Worm (Caenorhabditis elegans): ENCODE results near the gene C34F6.11.

C34F6.11 gene

DNA sequence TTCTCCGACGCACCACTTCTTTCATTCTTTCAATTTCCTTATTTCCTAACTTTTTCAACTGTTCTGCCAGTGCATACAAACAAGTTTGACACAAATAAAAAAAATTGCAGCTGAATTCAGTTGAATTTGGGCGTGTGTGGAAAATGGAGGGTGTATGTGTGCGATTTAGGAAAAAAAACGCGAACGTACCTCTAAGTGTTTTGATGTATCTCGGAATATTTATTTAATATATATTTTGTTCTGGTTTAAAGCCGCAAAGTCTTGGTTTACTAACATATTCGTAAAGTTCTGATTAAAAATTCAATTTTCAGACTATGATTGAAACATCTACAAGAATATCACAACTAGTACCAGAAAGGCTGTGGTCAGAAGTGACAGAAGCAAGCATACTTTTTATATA lies 18.2 kb downstream of the C34F6.11 start, which contains the start of gene gnrr-7:
TSS of gene gnrr-7 (plus strand) at position 301 of the 400 bp plus-strand sequence.
- TF ChIP-seq ceh-43 (GFP tag; optimal IDR thresholded peaks at IDR 0.05) (no peak), flh-1 (GFP tag; optimal IDR thresholded peaks at IDR 0.05) (no peak), nhr-2 (tag; optimal IDR thresholded peaks at IDR 0.05) (no peak), ceh-83 (GFP tag; optimal IDR thresholded peaks at IDR 0.05) (no peak), nhr-237 (tag; optimal IDR thresholded peaks at IDR 0.05) (no peak), ces-1 (GFP tag; optimal IDR thresholded peaks at IDR 0.05) (no peak), lin-13 (tag; optimal IDR thresholded peaks at IDR 0.05) (no peak), blmp-1 (tag; optimal IDR thresholded peaks at IDR 0.05) (no peak), zip-8 (tag; optimal IDR thresholded peaks at IDR 0.05) (no peak), pha-4 (tag; optimal IDR thresholded peaks at IDR 0.05) (no peak), snpc-4 (tag; optimal IDR thresholded peaks at IDR 0.05) (no peak), tbx-8 (GFP tag; optimal IDR thresholded peaks at IDR 0.05) (no peak), sem-2 (GFP tag; optimal IDR thresholded peaks at IDR 0.05) (no peak), ztf-11 (tag; optimal IDR thresholded peaks at IDR 0.05) (no peak), nhr-12 (tag; optimal IDR thresholded peaks at IDR 0.05) (no peak)

DNA sequence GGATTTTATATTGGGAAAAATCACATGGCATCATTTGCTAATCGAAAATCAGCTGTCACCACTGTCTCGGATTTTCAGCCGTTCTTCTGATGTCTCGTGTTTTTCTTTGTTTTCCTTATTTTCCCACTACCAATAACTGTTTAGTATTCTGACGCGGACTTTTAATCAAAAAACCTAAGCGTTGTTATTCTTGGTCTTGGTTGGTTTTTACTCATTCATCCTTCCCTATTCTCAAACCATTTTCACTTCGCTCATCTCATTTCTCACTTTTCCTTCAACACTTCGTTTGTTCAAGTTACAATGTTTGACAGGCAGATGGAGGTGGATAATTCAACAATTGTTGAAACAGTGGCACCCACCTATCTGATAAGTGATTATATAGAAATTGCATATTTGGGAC lies 25.1 kb downstream of the C34F6.11 start, which contains the start of gene gnrr-6:
TSS of gene gnrr-6 (plus strand) at position 301 of the 400 bp plus-strand sequence.
- TF ChIP-seq mls-2 (tag; optimal IDR thresholded peaks at IDR 0.05) (no peak), blmp-1 (tag; optimal IDR thresholded peaks at IDR 0.05) (no peak), drap-1 (GFP tag; optimal IDR thresholded peaks at IDR 0.05) (no peak), zip-8 (tag; optimal IDR thresholded peaks at IDR 0.05) (no peak), snpc-4 (tag; optimal IDR thresholded peaks at IDR 0.05) (no peak), sptf-1 (tag; optimal IDR thresholded peaks at IDR 0.05) (no peak), elt-3 (tag; optimal IDR thresholded peaks at IDR 0.05) (no peak), flh-1 (GFP tag; optimal IDR thresholded peaks at IDR 0.05) (no peak), nhr-28 (tag; optimal IDR thresholded peaks at IDR 0.05) (no peak), nhr-2 (tag; optimal IDR thresholded peaks at IDR 0.05) (no peak), ceh-83 (GFP tag; optimal IDR thresholded peaks at IDR 0.05) (no peak), unc-39 (tag; optimal IDR thresholded peaks at IDR 0.05) (no peak), lin-32 (GFP tag; optimal IDR thresholded peaks at IDR 0.05) (no peak), lsy-2 (tag; optimal IDR thresholded peaks at IDR 0.05) (no peak), ztf-11 (tag; optimal IDR thresholded peaks at IDR 0.05) (no peak), pha-4 (tag; optimal IDR thresholded peaks at IDR 0.05) (no peak), ces-1 (GFP tag; optimal IDR thresholded peaks at IDR 0.05) (no peak)

DNA sequence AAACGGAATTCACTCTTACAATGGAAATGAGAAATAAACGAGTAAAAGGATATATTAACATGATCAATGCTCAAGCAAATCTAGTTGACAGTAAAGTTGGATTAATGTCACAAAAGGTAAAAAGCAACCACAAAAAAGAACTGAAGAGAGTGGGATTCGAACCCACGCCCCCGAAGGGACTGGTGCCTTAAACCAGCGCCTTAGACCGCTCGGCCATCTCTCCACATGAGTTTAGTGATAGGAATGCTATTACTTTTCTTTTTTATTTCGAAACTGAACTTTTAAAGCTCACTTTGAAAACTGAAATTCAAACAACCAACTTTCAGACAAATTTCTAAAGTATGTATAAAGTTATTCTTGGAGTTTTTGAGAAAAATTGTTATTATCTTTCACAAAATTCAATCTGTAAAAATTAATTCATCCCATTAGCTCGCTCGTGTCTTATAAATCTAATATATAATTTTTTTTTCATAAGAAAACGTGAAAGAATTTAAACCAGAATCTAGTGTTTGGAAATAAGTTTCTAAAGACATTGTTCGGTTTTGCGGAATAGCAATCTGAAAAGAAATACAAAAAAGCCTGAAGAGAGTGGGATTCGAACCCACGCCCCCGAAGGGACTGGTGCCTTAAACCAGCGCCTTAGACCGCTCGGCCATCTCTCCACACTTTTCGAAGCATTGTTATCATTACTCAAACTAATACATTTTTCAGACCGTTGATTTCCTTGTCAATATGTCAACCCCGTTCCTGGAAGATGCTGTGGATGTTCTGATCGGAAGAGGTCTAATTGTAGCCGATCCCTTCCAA lies 40.8 kb downstream of the C34F6.11 start:
- TF ChIP-seq mab-5 (tag; optimal IDR thresholded peaks at IDR 0.05): no peak
- TF ChIP-seq unc-39 (tag; optimal IDR thresholded peaks at IDR 0.05): no peak

DNA sequence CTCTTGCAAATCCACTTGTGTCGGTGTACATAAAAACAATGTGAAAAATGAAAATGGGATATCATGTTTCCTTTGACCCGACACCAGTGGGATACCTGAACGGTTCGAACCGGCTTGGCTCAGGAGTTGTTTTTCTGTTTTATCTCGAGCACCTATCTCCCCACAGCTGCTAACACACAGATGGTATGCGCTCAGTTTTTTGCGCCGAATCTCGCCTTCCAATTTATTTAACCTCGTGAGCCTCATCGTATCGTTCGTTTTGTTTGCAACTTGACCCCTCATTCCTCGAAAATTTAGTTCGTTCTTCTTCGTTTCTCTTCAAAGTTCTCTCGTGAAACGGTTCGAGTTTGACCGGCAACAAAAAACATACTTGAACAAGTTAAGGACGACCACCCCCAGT lies 43.2 kb downstream of the C34F6.11 start, which contains the start of gene C05C9.1:
TSS of gene C05C9.1 (plus strand) at position 301 of the 400 bp plus-strand sequence.
- TF ChIP-seq ztf-11 (tag; optimal IDR thresholded peaks at IDR 0.05) (no peak), nhr-12 (tag; optimal IDR thresholded peaks at IDR 0.05) (no peak), blmp-1 (tag; optimal IDR thresholded peaks at IDR 0.05) (no peak), nhr-76 (tag; optimal IDR thresholded peaks at IDR 0.05) (no peak), sptf-1 (tag; optimal IDR thresholded peaks at IDR 0.05) (no peak), nhr-2 (tag; optimal IDR thresholded peaks at IDR 0.05) (no peak), drap-1 (GFP tag; optimal IDR thresholded peaks at IDR 0.05) (no peak)

DNA sequence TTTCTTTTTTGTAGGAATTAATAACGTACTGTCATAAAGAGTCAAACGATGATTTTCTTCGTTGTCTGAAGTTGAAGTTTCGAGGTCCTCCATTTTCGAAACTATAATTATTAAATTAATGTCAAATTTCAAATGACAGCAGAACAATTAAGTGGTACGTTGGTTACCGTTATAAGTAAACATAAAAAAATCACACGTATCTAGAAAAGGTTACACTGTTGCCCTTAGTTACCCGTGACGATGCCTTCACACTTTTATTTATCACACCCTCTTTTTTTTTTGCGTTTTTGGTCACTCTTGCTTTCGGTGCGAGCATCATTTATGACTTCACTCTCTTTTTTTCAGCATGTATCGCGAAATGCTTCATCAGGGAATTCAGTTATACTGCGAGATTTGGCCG lies 51.0 kb downstream of the C34F6.11 start, which contains the start of the genes C05C9.3 and C05C9.2:
TSS of gene C05C9.3 (minus strand) at position 101 of the 400 bp plus-strand sequence.
TSS of gene C05C9.2 (plus strand) at position 346 of the 400 bp plus-strand sequence.
- TF ChIP-seq lin-32 (GFP tag; optimal IDR thresholded peaks at IDR 0.05) (no peak), mep-1 (tag; optimal IDR thresholded peaks at IDR 0.05) (no peak), ces-1 (GFP tag; optimal IDR thresholded peaks at IDR 0.05) (no peak), pha-4 (tag; optimal IDR thresholded peaks at IDR 0.05) (no peak), tbx-8 (GFP tag; optimal IDR thresholded peaks at IDR 0.05) (no peak), lsy-2 (tag; optimal IDR thresholded peaks at IDR 0.05) (no peak), nhr-237 (tag; optimal IDR thresholded peaks at IDR 0.05) (no peak), ztf-11 (tag; optimal IDR thresholded peaks at IDR 0.05) (no peak), flh-1 (GFP tag; optimal IDR thresholded peaks at IDR 0.05) (no peak), M03D4.4 (tag; optimal IDR thresholded peaks at IDR 0.05) (no peak), elt-1 (tag; optimal IDR thresholded peaks at IDR 0.05; ENCODE audit: borderline replicate concordance, insufficient read depth) (no peak), sptf-1 (tag; optimal IDR thresholded peaks at IDR 0.05) (no peak), nhr-28 (tag; optimal IDR thresholded peaks at IDR 0.05) (no peak), drap-1 (GFP tag; optimal IDR thresholded peaks at IDR 0.05) (no peak)

All from whole organism, mixed stage, embryonic.